Worm (Caenorhabditis elegans): ENCODE data around the gene F12D9.2.
"Not testable (repeated sequence)": the region's sequence is repeated elsewhere in the genome, so short reads cannot be mapped to it uniquely, and the experiment has no call there.

The F12D9.2 gene

DNA sequence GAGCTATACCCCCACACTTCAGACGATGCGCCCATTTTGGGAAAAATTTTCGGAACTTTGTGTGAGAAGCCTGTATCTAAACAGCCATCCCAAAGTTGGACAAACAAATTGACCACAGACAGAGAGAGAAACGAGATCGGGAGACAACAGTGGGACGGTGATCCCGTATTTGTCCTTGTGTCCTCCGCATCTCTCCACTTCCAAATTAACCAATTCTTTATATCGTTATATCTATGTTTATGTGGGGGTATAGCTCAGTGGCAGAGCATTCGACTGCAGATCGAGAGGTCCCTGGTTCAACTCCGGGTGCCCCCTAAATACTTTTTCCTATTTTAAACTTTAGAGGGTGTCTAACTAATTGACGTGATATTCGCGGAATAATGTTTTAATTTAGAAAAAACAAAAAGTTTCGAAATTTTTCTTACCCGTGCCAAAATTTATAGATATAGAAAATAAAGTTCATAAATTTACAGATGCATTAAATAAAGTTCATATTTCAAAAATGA lies 8.2 kb downstream of the F12D9.2 start:
- TF ChIP-seq unc-62 (GFP tag; optimal IDR thresholded peaks at IDR 0.05), result no peak

DNA sequence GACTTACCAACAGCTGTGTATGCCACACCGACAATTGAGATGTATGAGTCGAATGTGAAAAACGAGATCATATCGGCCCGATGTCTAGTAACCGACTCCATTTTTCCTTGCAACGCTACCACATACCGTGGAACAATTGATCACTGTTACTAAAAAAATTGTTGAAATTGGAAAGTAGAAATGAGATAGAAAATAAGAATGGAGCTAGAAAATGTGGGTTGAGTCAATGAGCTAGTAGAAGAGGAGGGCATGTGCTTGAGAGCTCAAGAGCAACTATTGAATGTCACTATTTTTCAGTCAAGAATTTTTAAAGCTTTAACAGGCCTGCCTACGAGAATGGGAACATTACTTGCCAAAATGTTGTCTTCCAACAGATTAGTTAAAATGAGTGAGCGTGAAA lies 21.8 kb downstream of the F12D9.2 start, which contains the start of gene K01A12.3:
K01A12.3 (minus strand) TSS at position 101 of the 400 bp plus-strand sequence.
- no peak for TF ChIP-seq unc-62 (GFP tag; optimal IDR thresholded peaks at IDR 0.05)

- no peak for TF ChIP-seq unc-62 (GFP tag; optimal IDR thresholded peaks at IDR 0.05)
Observed at ce11 chrX:8623840-8624591, 22.9 kb downstream of the F12D9.2 start.

ce11 chrX:8613053-8613452 lies 33.8 kb downstream of the F12D9.2 start, which contains the start of gene K01A12.2:
Gene K01A12.2, plus strand, starts transcription at chrX:8613353.
- no peak for TF ChIP-seq unc-62 (GFP tag; optimal IDR thresholded peaks at IDR 0.05)

ce11 chrX:8612278-8612677 lies 34.6 kb downstream of the F12D9.2 start:
- no peak for TF ChIP-seq unc-62 (GFP tag; optimal IDR thresholded peaks at IDR 0.05)

DNA sequence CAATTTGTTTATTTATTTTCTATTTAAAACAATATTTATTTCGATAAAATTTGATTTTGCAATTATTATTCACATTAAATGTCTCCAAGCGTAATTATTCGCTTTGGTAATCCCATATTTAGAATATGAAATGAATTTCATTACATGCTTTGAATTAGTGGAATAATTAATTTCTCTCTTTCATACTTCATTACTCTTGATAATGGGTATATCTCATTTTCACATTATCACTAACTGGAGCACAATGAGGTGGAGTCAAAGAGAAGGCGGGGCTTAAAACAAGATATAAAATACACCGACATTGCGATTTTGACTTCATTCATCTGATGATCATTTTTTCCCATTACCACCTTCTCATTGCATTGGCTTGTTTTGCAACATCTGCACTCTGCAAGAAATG lies 36.3 kb downstream of the F12D9.2 start, which contains the start of gene K01A12.4:
K01A12.4 (plus strand) TSS at position 301 of the 400 bp plus-strand sequence.
- TF ChIP-seq unc-62 (GFP tag; optimal IDR thresholded peaks at IDR 0.05), result not testable (repeated sequence)

DNA sequence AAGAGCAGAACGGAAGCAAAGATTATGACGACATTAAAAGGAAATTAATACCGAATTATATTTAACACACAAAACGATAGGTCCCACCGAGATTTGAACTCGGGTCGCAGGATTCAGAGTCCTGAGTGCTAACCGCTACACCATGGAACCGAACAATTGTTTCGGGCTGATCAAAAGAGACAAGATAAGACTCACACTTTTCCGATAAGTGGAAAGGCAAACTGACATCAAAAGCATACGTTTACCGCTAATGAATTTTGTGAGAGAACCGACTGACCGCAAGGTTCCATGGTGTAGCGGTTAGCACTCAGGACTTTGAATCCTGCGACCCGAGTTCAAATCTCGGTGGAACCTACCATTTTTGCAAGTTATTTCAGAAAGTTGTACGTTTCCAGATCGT lies 38.1 kb downstream of the F12D9.2 start:
- TF ChIP-seq unc-62 (GFP tag; optimal IDR thresholded peaks at IDR 0.05), result no peak

- TF ChIP-seq unc-62 (GFP tag; optimal IDR thresholded peaks at IDR 0.05), result no peak
Observed at ce11 chrX:8605005-8605404, 41.9 kb downstream of the F12D9.2 start, which contains the start of the genes H35N09.2 and H35N09.1. Gene H35N09.2, minus strand, starts transcription at chrX:8605058. Gene H35N09.1, plus strand, starts transcription at chrX:8605339.

ce11 chrX:8604160-8604559 lies 42.7 kb downstream of the F12D9.2 start:
- no peak for TF ChIP-seq unc-62 (GFP tag; optimal IDR thresholded peaks at IDR 0.05)

- no peak for TF ChIP-seq unc-62 (GFP tag; optimal IDR thresholded peaks at IDR 0.05)
Observed at ce11 chrX:8602722-8603427, 44.0 kb downstream of the F12D9.2 start.

ce11 chrX:8601235-8601634 lies 45.7 kb downstream of the F12D9.2 start, which contains the start of gene F18E9.1:
Gene F18E9.1, plus strand, starts transcription at chrX:8601535.
- TF ChIP-seq unc-62 (GFP tag; optimal IDR thresholded peaks at IDR 0.05), result no peak

ce11 chrX:8599725-8600124 lies 47.2 kb downstream of the F12D9.2 start:
- no peak for TF ChIP-seq unc-62 (GFP tag; optimal IDR thresholded peaks at IDR 0.05)

- no peak for TF ChIP-seq unc-62 (GFP tag; optimal IDR thresholded peaks at IDR 0.05)
Observed at ce11 chrX:8598491-8598890, 48.4 kb downstream of the F12D9.2 start.

DNA sequence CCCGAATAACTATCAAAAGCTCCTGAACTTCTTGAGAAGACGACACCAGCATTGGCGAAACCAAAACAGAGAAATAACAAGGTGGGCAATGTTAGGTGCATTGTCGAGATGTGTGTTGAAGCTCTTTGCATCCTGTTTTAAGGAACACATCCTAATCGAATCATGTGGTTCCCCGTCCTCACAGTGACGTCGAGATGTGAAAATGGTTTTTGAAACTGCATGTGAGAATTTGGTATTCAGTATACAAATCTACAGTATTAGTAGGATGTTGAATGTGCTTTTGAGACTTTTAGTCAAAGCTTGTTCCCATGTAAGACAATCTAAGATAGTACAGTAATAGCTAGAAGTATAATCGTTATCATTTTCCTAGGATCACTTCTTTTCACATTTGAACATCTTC lies 49.2 kb downstream of the F12D9.2 start, which contains the start of gene F18E9.7:
F18E9.7 (minus strand) TSS at position 101 of the 400 bp plus-strand sequence.
- TF ChIP-seq unc-62 (GFP tag; optimal IDR thresholded peaks at IDR 0.05), result no peak

Data from whole organism, dauer.